Fruit fly (Drosophila melanogaster) whole organism, embryonic: ENCODE measurements around the gene CG12012.

Experiments
- Antp ChIP-seq: fragments of 200-800 bp; sonication (Bioruptor generic); optimal IDR thresholded peaks from 3 replicates; lab custom pipeline; 2016; ENCODE audit warnings: missing biosample characterization, missing genetic modification characterization
- Atf6 ChIP-seq: fragments of 200-800 bp; sonication (Bioruptor generic); IDR thresholded peaks from 2 replicates; pipeline ENCODE4 v1.3.6; 2022; ENCODE audit warnings: missing biosample characterization, missing genetic modification characterization
- B-H2 ChIP-seq: fragments of 200-800 bp; sonication (Bioruptor generic); optimal IDR thresholded peaks from 2 replicates; lab custom pipeline; 2018; ENCODE audit warnings: missing biosample characterization, mild to moderate bottlenecking, missing genetic modification characterization
- CG10959 ChIP-seq: fragments of 200-800 bp; sonication (Bioruptor generic); IDR thresholded peaks from 2 replicates; pipeline ENCODE4 v1.3.6; 2022; ENCODE audit warnings: missing biosample characterization, missing genetic modification characterization
- CG12236 ChIP-seq: fragments of 200-800 bp; sonication (Bioruptor generic); optimal IDR thresholded peaks from 2 replicates; lab custom pipeline; 2016; ENCODE audit warnings: missing biosample characterization, missing genetic modification characterization
- CG12659 ChIP-seq: fragments of 200-800 bp; sonication (Bioruptor generic); optimal IDR thresholded peaks from 3 replicates; lab custom pipeline; 2017; ENCODE audit warnings: mild to moderate bottlenecking, missing biosample characterization, missing genetic modification reagents, missing genetic modification characterization
- CG13775 ChIP-seq: fragments of 200-800 bp; sonication (Bioruptor generic); optimal IDR thresholded peaks from 3 replicates; lab custom pipeline; 2017; ENCODE audit warnings: missing biosample characterization, mild to moderate bottlenecking, missing genetic modification characterization
- CG15011 ChIP-seq: fragments of 200-800 bp; sonication (Bioruptor generic); optimal IDR thresholded peaks from 3 replicates; lab custom pipeline; 2018; ENCODE audit warnings: missing biosample characterization, mild to moderate bottlenecking, missing genetic modification characterization
- CG18011 ChIP-seq: fragments of 200-800 bp; sonication (Bioruptor generic); optimal IDR thresholded peaks from 2 replicates; lab custom pipeline; 2017; ENCODE audit warnings: missing biosample characterization, missing genetic modification characterization, mild to moderate bottlenecking, moderate library complexity, missing genotype
- CG33213 ChIP-seq: fragments of 200-800 bp; sonication (Bioruptor generic); optimal IDR thresholded peaks from 3 replicates; lab custom pipeline; 2016; ENCODE audit warnings: missing biosample characterization, missing genetic modification characterization
- CG4282 ChIP-seq: fragments of 200-800 bp; sonication (Bioruptor generic); optimal IDR thresholded peaks from 2 replicates; lab custom pipeline; 2016; ENCODE audit warnings: missing biosample characterization, missing genetic modification characterization
- CG5180 ChIP-seq: fragments of 200-800 bp; sonication (Bioruptor generic); optimal IDR thresholded peaks from 3 replicates; lab custom pipeline; 2017; ENCODE audit warnings: missing biosample characterization, missing genetic modification characterization, mild to moderate bottlenecking, moderate library complexity, missing genetic modification reagents
- CG6272 ChIP-seq: fragments of 200-800 bp; sonication (Bioruptor generic); IDR thresholded peaks from 2 replicates; pipeline ENCODE4 v1.3.6; 2022; ENCODE audit warnings: missing biosample characterization, missing genetic modification characterization
- CG8290 ChIP-seq, 3 experiments: fragments of 200-800 bp; sonication (Bioruptor generic); optimal IDR thresholded peaks; 2 replicates each; lab custom pipeline; 2016 to 2019; ENCODE audit warnings: missing biosample characterization in 3 of 3, missing genetic modification characterization in 3 of 3, mild to moderate bottlenecking in 2 of 3, moderate library complexity in 1 of 3
- CG8359 ChIP-seq: fragments of 200-800 bp; sonication (Bioruptor generic); optimal IDR thresholded peaks from 2 replicates; lab custom pipeline; 2017; ENCODE audit warnings: missing biosample characterization, mild to moderate bottlenecking, missing genetic modification characterization, borderline replicate concordance
- CG9797 ChIP-seq: fragments of 200-800 bp; sonication (Bioruptor generic); optimal IDR thresholded peaks from 3 replicates; lab custom pipeline; 2018; ENCODE audit warnings: missing biosample characterization, mild to moderate bottlenecking, missing genetic modification characterization
- CoRest ChIP-seq: fragments of 200-800 bp; sonication (Bioruptor generic); optimal IDR thresholded peaks from 3 replicates; lab custom pipeline; 2018; ENCODE audit warnings: missing biosample characterization, mild to moderate bottlenecking, missing genetic modification characterization, moderate library complexity
- Dip2 ChIP-seq: fragments of 200-800 bp; sonication (Bioruptor generic); IDR thresholded peaks from 2 replicates; pipeline ENCODE4 v1.3.6; 2022; ENCODE audit warnings: missing biosample characterization, missing genetic modification characterization
- Drgx ChIP-seq: fragments of 200-800 bp; sonication (Bioruptor generic); IDR thresholded peaks from 2 replicates; pipeline ENCODE4 v1.3.6; 2022; ENCODE audit warnings: missing biosample characterization, missing genetic modification characterization
- Eip74EF ChIP-seq, 2 experiments: fragments of 200-800 bp in 1 of 2; fragments of >200 bp in 1 of 2; sonication (Bioruptor generic) in 1 of 2; optimal IDR thresholded peaks; 2 replicates each; lab custom pipeline; 2017 to 2019; ENCODE audit warnings: missing biosample characterization in 2 of 2, missing genetic modification characterization in 2 of 2, mild to moderate bottlenecking in 1 of 2, moderate library complexity in 1 of 2
- Hey ChIP-seq: fragments of 200-800 bp; sonication (Bioruptor generic); optimal IDR thresholded peaks from 3 replicates; lab custom pipeline; 2018; ENCODE audit warnings: missing biosample characterization, mild to moderate bottlenecking, missing genetic modification characterization
- HmgD ChIP-seq: fragments of 200-800 bp; sonication (Bioruptor generic); optimal IDR thresholded peaks from 3 replicates; lab custom pipeline; 2016; ENCODE audit warnings: missing biosample characterization, missing genetic modification characterization
- Hr78 ChIP-seq, 2 experiments: fragments of 200-800 bp in 1 of 2; fragments of >200 bp in 1 of 2; sonication (Bioruptor generic) in 1 of 2; optimal IDR thresholded peaks; 2 replicates each; lab custom pipeline; 2017 to 2019; ENCODE audit warnings: missing biosample characterization in 2 of 2, missing genetic modification characterization in 2 of 2, mild to moderate bottlenecking in 1 of 2, moderate library complexity in 1 of 2
- MTF-1 ChIP-seq: fragments of 200-800 bp; sonication (Bioruptor generic); optimal IDR thresholded peaks from 2 replicates; lab custom pipeline; 2018; ENCODE audit warnings: missing biosample characterization, mild to moderate bottlenecking, missing genetic modification characterization, borderline replicate concordance
- Optix ChIP-seq: fragments of 200-800 bp; sonication (Bioruptor generic); IDR thresholded peaks from 3 replicates; pipeline ENCODE4 v1.3.6; 2022; ENCODE audit warnings: missing biosample characterization, missing genetic modification characterization
- Ssrp ChIP-seq: fragments of 200-800 bp; sonication (Bioruptor generic); optimal IDR thresholded peaks from 2 replicates; lab custom pipeline; 2018; ENCODE audit warnings: missing biosample characterization, mild to moderate bottlenecking, missing genetic modification characterization, moderate library complexity
- ato ChIP-seq: fragments of 200-800 bp; sonication (Bioruptor generic); IDR thresholded peaks from 2 replicates; pipeline ENCODE4 v1.3.6; 2022; ENCODE audit warnings: missing biosample characterization, missing genetic modification characterization; ENCODE audit not compliant: partially characterized antibody
- bbx ChIP-seq: fragments of 200-800 bp; sonication (Bioruptor generic); IDR thresholded peaks from 2 replicates; pipeline ENCODE4 v1.3.6; 2022; ENCODE audit warnings: missing biosample characterization, missing genetic modification characterization; ENCODE audit not compliant: partially characterized antibody
- bcd ChIP-seq: fragments of 200-800 bp; sonication (Bioruptor generic); optimal IDR thresholded peaks from 2 replicates; lab custom pipeline; 2017; ENCODE audit warnings: missing biosample characterization, mild to moderate bottlenecking, missing genetic modification characterization
- esg ChIP-seq: fragments of 200-800 bp; sonication (Bioruptor generic); conservative IDR thresholded peaks from 2 replicates; pipeline ENCODE4 v1.3.6; 2022; ENCODE audit warnings: missing biosample characterization, missing genetic modification characterization
- eve ChIP-seq, 2 experiments: fragments of >200 bp; optimal IDR thresholded peaks; 2 replicates each; lab custom pipeline; 2017; ENCODE audit warnings: missing biosample characterization in 2 of 2, missing genetic modification characterization in 2 of 2
- ewg ChIP-seq: fragments of 200-800 bp; sonication (Bioruptor generic); optimal IDR thresholded peaks from 3 replicates; lab custom pipeline; 2017; ENCODE audit warnings: mild to moderate bottlenecking, missing biosample characterization, missing genetic modification reagents, missing genetic modification characterization
- exex ChIP-seq: fragments of 200-800 bp; sonication (Bioruptor generic); optimal IDR thresholded peaks from 4 replicates; lab custom pipeline; 2018; ENCODE audit warnings: missing biosample characterization, mild to moderate bottlenecking, missing genetic modification characterization, moderate library complexity
- fd96Cb ChIP-seq: fragments of 200-800 bp; sonication (Bioruptor generic); optimal IDR thresholded peaks from 2 replicates; lab custom pipeline; 2018; ENCODE audit warnings: missing biosample characterization, mild to moderate bottlenecking, missing genetic modification characterization, moderate library complexity
- fu2 ChIP-seq: fragments of 200-800 bp; sonication (Bioruptor generic); optimal IDR thresholded peaks from 2 replicates; lab custom pipeline; 2016; ENCODE audit warnings: missing biosample characterization, missing genetic modification characterization
- gfzf ChIP-seq: fragments of 200-800 bp; sonication (Bioruptor generic); optimal IDR thresholded peaks from 2 replicates; lab custom pipeline; 2016; ENCODE audit warnings: missing biosample characterization, mild to moderate bottlenecking, missing genetic modification characterization, moderate library complexity
- gsb-n ChIP-seq: fragments of 200-800 bp; sonication (Bioruptor generic); optimal IDR thresholded peaks from 3 replicates; lab custom pipeline; 2018; ENCODE audit warnings: missing biosample characterization, mild to moderate bottlenecking, missing genetic modification characterization
- h ChIP-seq: fragments of >200 bp; optimal IDR thresholded peaks from 2 replicates; lab custom pipeline; 2017
- nau ChIP-seq: fragments of 200-800 bp; sonication (Bioruptor generic); optimal IDR thresholded peaks from 3 replicates; lab custom pipeline; 2017; ENCODE audit warnings: missing biosample characterization, mild to moderate bottlenecking, missing genetic modification characterization, missing genetic modification reagents
- onecut ChIP-seq: fragments of 200-800 bp; sonication (Bioruptor generic); IDR thresholded peaks from 2 replicates; pipeline ENCODE4 v1.3.6; 2022; ENCODE audit warnings: missing biosample characterization, missing genetic modification characterization
- p53 ChIP-seq: fragments of 200-800 bp; sonication (Bioruptor generic); optimal IDR thresholded peaks from 2 replicates; lab custom pipeline; 2016; ENCODE audit warnings: missing biosample characterization, missing genetic modification characterization
- pan ChIP-seq, 4 experiments: fragments of >200 bp in 3 of 4; fragments of 200-800 bp in 1 of 4; sonication (Bioruptor generic) in 1 of 4; optimal IDR thresholded peaks in 3 of 4; IDR thresholded peaks in 1 of 4; 2 replicates each; pipeline versions ENCODE4 v1.3.6 to Lab custom; 2017 to 2022; ENCODE audit warnings: missing biosample characterization in 2 of 4, missing genetic modification characterization in 2 of 4, mixed read lengths in 1 of 4
- pita ChIP-seq: fragments of 200-800 bp; sonication (Bioruptor generic); optimal IDR thresholded peaks from 2 replicates; lab custom pipeline; 2017; ENCODE audit warnings: missing biosample characterization, mild to moderate bottlenecking, missing genetic modification characterization
- pros ChIP-seq: fragments of 200-800 bp; sonication (Bioruptor generic); optimal IDR thresholded peaks from 3 replicates; lab custom pipeline; 2019; ENCODE audit warnings: missing biosample characterization, mild to moderate bottlenecking, missing genetic modification characterization, moderate library complexity
- schlank ChIP-seq: fragments of 200-800 bp; sonication (Bioruptor generic); optimal IDR thresholded peaks from 2 replicates; lab custom pipeline; 2018; ENCODE audit warnings: missing biosample characterization, mild to moderate bottlenecking, missing genetic modification characterization
- seq ChIP-seq: fragments of 200-800 bp; sonication (Bioruptor generic); IDR thresholded peaks from 2 replicates; pipeline ENCODE4 v1.3.6; 2022; ENCODE audit warnings: missing biosample characterization, missing genetic modification characterization
- slou ChIP-seq: fragments of 200-800 bp; sonication (Bioruptor generic); optimal IDR thresholded peaks from 3 replicates; lab custom pipeline; 2016; ENCODE audit warnings: missing biosample characterization, missing genetic modification characterization
- so ChIP-seq: fragments of 200-800 bp; sonication (Bioruptor generic); IDR thresholded peaks from 3 replicates; pipeline ENCODE4 v1.3.6; 2022; ENCODE audit warnings: missing biosample characterization, missing genetic modification characterization
- twi ChIP-seq: fragments of 200-800 bp; optimal IDR thresholded peaks from 2 replicates; lab custom pipeline; 2019; ENCODE audit warnings: missing biosample characterization, mild to moderate bottlenecking, missing genetic modification characterization, moderate library complexity

CG12012 gene

DNA sequence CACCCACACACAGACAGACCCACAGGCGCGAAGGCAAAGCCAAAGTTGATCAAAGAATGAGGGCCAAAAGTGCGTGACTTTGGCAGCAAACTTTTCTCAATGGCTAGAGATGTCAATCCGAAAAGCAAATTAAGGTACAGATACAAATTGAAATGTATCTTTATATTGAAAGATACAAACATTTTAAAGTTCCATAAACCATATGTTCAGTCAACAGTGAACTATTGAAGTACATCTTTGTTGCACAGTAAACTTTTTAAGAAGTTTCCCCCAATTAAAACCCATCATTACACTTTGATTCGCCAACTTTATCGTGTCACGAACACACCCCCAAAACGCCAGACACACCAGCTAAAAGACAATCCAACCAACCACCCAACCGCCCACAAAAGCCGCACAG lies 35.1 kb downstream of the CG12012 start (continued):
- TF ChIP-seq exex: no peak
- no peak for TF ChIP-seq ewg (GFP tag; lab: Kevin White, UChicago)
- no peak for TF ChIP-seq twi
- TF ChIP-seq slou (GFP tag; lab: Kevin White, UChicago): no peak
- TF ChIP-seq CoRest (tag; lab: Kevin White, UChicago): peak; percentile 29
- TF ChIP-seq CG5180 (GFP tag; lab: Kevin White, UChicago): no peak
- TF ChIP-seq MTF-1 (GFP tag; lab: Kevin White, UChicago): no peak
- no peak for TF ChIP-seq Eip74EF (GFP tag; optimal IDR thresholded peaks at IDR 0.05; lab: Kevin White, UChicago)
- TF ChIP-seq so: 0 out of 3 replicates have a peak, but pooled peaks have one; percentile 8
- no peak for TF ChIP-seq schlank (tag; lab: Kevin White, UChicago)
- TF ChIP-seq bbx (GFP tag; lab: Robert Waterston, UW): no peak
- TF ChIP-seq Antp (GFP tag; lab: Kevin White, UChicago): peak; percentile 0
- no peak for TF ChIP-seq CG8290 (GFP tag; optimal IDR thresholded peaks at IDR 0.05; lab: Kevin White, UChicago)
- TF ChIP-seq CG8290 (tag; optimal IDR thresholded peaks at IDR 0.05; lab: Kevin White, UChicago): no peak
- no peak for TF ChIP-seq CG4282 (GFP tag; lab: Kevin White, UChicago)
- no peak for TF ChIP-seq Dip2 (GFP tag; lab: Robert Waterston, UW)
- TF ChIP-seq CG33213 (GFP tag; lab: Kevin White, UChicago): no peak
- TF ChIP-seq CG18011 (GFP tag; lab: Kevin White, UChicago): no peak
- no peak for TF ChIP-seq ato (GFP tag; lab: Robert Waterston, UW)
- TF ChIP-seq h: no peak
- no peak for TF ChIP-seq nau (GFP tag; lab: Kevin White, UChicago)
- peak; percentile 70; the same call in 1 of the 2 replicates for TF ChIP-seq Atf6 (GFP tag; lab: Robert Waterston, UW)
- TF ChIP-seq CG10959 (GFP tag; lab: Robert Waterston, UW): no peak
- no peak for TF ChIP-seq pros
- TF ChIP-seq pita (GFP tag; lab: Kevin White, UChicago): no peak
- TF ChIP-seq B-H2 (GFP tag; lab: Kevin White, UChicago): no peak
- no peak for TF ChIP-seq CG8359
- no peak for TF ChIP-seq seq (GFP tag; lab: Robert Waterston, UW)
- no peak for TF ChIP-seq fu2
- TF ChIP-seq CG12659: peak; percentile 38
- TF ChIP-seq fd96Cb (tag; lab: Kevin White, UChicago): no peak
- TF ChIP-seq eve (GFP tag; optimal IDR thresholded peaks at IDR 0.05; lab: Kevin White, UChicago): peak in 1 of 2 experiments; percentile 62
- TF ChIP-seq esg (GFP tag; lab: Robert Waterston, UW): 0 out of 2 replicates have a peak, but pooled peaks have one; percentile 30
- TF ChIP-seq CG13775: peak; percentile 4
- TF ChIP-seq pan (optimal IDR thresholded peaks at IDR 0.05; lab: Kevin White, UChicago): no peak
- TF ChIP-seq pan (GFP tag; optimal IDR thresholded peaks at IDR 0.05 in 1 of 2, IDR thresholded peaks at IDR 0.05 in 1 of 2): no peak
- no peak for TF ChIP-seq Hey (tag; lab: Kevin White, UChicago)
- no peak for TF ChIP-seq p53 (GFP tag; lab: Kevin White, UChicago)
- no peak for TF ChIP-seq CG6272 (GFP tag; lab: Robert Waterston, UW)
- TF ChIP-seq Ssrp (tag; lab: Kevin White, UChicago): no peak
- TF ChIP-seq gfzf (GFP tag; lab: Kevin White, UChicago): no peak
- TF ChIP-seq bcd (GFP tag; lab: Kevin White, UChicago): peak; percentile 6
- TF ChIP-seq CG15011 (GFP tag; lab: Kevin White, UChicago): no peak
- TF ChIP-seq CG9797 (GFP tag; lab: Kevin White, UChicago): no peak
- no peak for TF ChIP-seq gsb-n (tag; lab: Kevin White, UChicago)
- peak; percentile 18; the same call in 1 of the 2 replicates for TF ChIP-seq onecut (GFP tag; lab: Robert Waterston, UW)
- no peak for TF ChIP-seq Drgx (GFP tag; lab: Robert Waterston, UW)
- TF ChIP-seq Hr78 (GFP tag; optimal IDR thresholded peaks at IDR 0.05; lab: Kevin White, UChicago): no peak
- TF ChIP-seq Optix (GFP tag; lab: Robert Waterston, UW): no peak
- TF ChIP-seq CG12236 (GFP tag; lab: Kevin White, UChicago): no peak
- no peak for TF ChIP-seq HmgD (GFP tag; lab: Kevin White, UChicago)
